Fruit fly (Drosophila melanogaster) ovary, adult (tissue): ENCODE measurements around the gene CG10232.

Source experiments
- CG17801 ChIP-seq: fragments of 200-800 bp; optimal IDR thresholded peaks from 2 replicates; lab custom pipeline; 2019; ENCODE audit warnings: missing biosample characterization, mild to moderate bottlenecking, missing genetic modification characterization, moderate library complexity; ENCODE audit not compliant: partially characterized antibody

CG10232 gene

dm6 chr3R:23734573-23735404 lies 13.4 kb upstream of the CG10232 start:
- TF ChIP-seq CG17801 (GFP tag; lab: Kevin White, UChicago) = no peak

dm6 chr3R:23733771-23734170 lies 12.3 kb upstream of the CG10232 start:
- no peak for TF ChIP-seq CG17801 (GFP tag; lab: Kevin White, UChicago)

dm6 chr3R:23732990-23733512 lies 11.6 kb upstream of the CG10232 start, which contains the start of the genes Hmgcr and Rpn9:
Hmgcr (plus strand) TSS chr3R:23733324.
Rpn9 (minus strand) TSS chr3R:23733462.
- TF ChIP-seq CG17801 (GFP tag; lab: Kevin White, UChicago) = peak; percentile 37

dm6 chr3R:23732533-23732932 lies 11.1 kb upstream of the CG10232 start:
- no peak for TF ChIP-seq CG17801 (GFP tag; lab: Kevin White, UChicago)

dm6 chr3R:23730472-23730801 lies 9.0 kb upstream of the CG10232 start:
- no peak for TF ChIP-seq CG17801 (GFP tag; lab: Kevin White, UChicago)

- no peak for TF ChIP-seq CG17801 (GFP tag; lab: Kevin White, UChicago)
Measured at dm6 chr3R:23729632-23730471, 8.4 kb upstream of the CG10232 start.

- no peak for TF ChIP-seq CG17801 (GFP tag; lab: Kevin White, UChicago)
Measured at dm6 chr3R:23729066-23729465, 7.6 kb upstream of the CG10232 start.

- peak; percentile 69 for TF ChIP-seq CG17801 (GFP tag; lab: Kevin White, UChicago)
Measured at dm6 chr3R:23728086-23728485, 6.7 kb upstream of the CG10232 start.

dm6 chr3R:23727657-23728056 lies 6.2 kb upstream of the CG10232 start:
- TF ChIP-seq CG17801 (GFP tag; lab: Kevin White, UChicago) = no peak

- peak; percentile 51 for TF ChIP-seq CG17801 (GFP tag; lab: Kevin White, UChicago)
Measured at dm6 chr3R:23726740-23727139, 5.3 kb upstream of the CG10232 start.

- no peak for TF ChIP-seq CG17801 (GFP tag; lab: Kevin White, UChicago)
Measured at dm6 chr3R:23725711-23726349, 4.4 kb upstream of the CG10232 start.

- TF ChIP-seq CG17801 (GFP tag; lab: Kevin White, UChicago) = no peak
Measured at dm6 chr3R:23724843-23725506, 3.5 kb upstream of the CG10232 start.

- peak; percentile 17 for TF ChIP-seq CG17801 (GFP tag; lab: Kevin White, UChicago)
Measured at dm6 chr3R:23723381-23724034, 2.1 kb upstream of the CG10232 start.
